Fruit fly (Drosophila melanogaster) whole organism, wandering third instar larva: ENCODE data around the gene CG13044.

ENCODE experiments used
- Abd-B ChIP-seq: fragments of >200 bp; optimal IDR thresholded peaks from 2 replicates; lab custom pipeline; 2017; ENCODE audit warnings: missing biosample characterization, missing genetic modification characterization
- CG9705 ChIP-seq: fragments of 200-800 bp; sonication (Bioruptor generic); optimal IDR thresholded peaks from 2 replicates; lab custom pipeline; 2018; ENCODE audit warnings: missing biosample characterization, mild to moderate bottlenecking, missing genetic modification characterization
- CrebA ChIP-seq: fragments of 200-800 bp; sonication (Bioruptor generic); optimal IDR thresholded peaks from 2 replicates; lab custom pipeline; 2016; ENCODE audit warnings: missing biosample characterization, mild to moderate bottlenecking, missing genetic modification characterization, borderline replicate concordance
- Dfd ChIP-seq: fragments of >200 bp; optimal IDR thresholded peaks from 2 replicates; lab custom pipeline; 2017; ENCODE audit warnings: missing biosample characterization, missing genetic modification characterization
- Dif ChIP-seq: fragments of 200-275, 200-300 bp; sonication (Bioruptor generic); optimal IDR thresholded peaks from 2 replicates; lab custom pipeline; 2018; ENCODE audit warnings: missing biosample characterization, missing genetic modification characterization; ENCODE audit not compliant: partially characterized antibody
- GATAd ChIP-seq: sonication (Bioruptor generic); optimal IDR thresholded peaks from 2 replicates; lab custom pipeline; 2016; ENCODE audit warnings: missing biosample characterization, missing genetic modification characterization
- HLH106 ChIP-seq: fragments of 200-800 bp; optimal IDR thresholded peaks from 3 replicates; lab custom pipeline; 2019; ENCODE audit warnings: missing biosample characterization, mild to moderate bottlenecking, missing genetic modification characterization, moderate library complexity
- Hnf4 ChIP-seq: fragments of 200-800 bp; sonication (Bioruptor generic); optimal IDR thresholded peaks from 2 replicates; lab custom pipeline; 2016; ENCODE audit warnings: missing biosample characterization, mild to moderate bottlenecking, missing genetic modification characterization
- Hr78 ChIP-seq: fragments of >200 bp; optimal IDR thresholded peaks from 2 replicates; lab custom pipeline; 2017; ENCODE audit warnings: missing biosample characterization, missing genetic modification characterization
- Jra ChIP-seq: sonication (Bioruptor generic); optimal IDR thresholded peaks from 2 replicates; lab custom pipeline; 2016; ENCODE audit warnings: missing biosample characterization, missing genetic modification characterization
- Mio ChIP-seq: sonication (Bioruptor generic); optimal IDR thresholded peaks from 2 replicates; lab custom pipeline; 2016; ENCODE audit warnings: missing biosample characterization, missing genetic modification characterization
- Myc ChIP-seq: fragments of >200 bp; optimal IDR thresholded peaks from 2 replicates; lab custom pipeline; 2017
- N ChIP-seq: fragments of >200 bp; optimal IDR thresholded peaks from 2 replicates; lab custom pipeline; 2018; ENCODE audit warnings: missing biosample characterization, missing external identifiers, missing genetic modification characterization
- OdsH ChIP-seq: fragments of 200-800 bp; sonication (Bioruptor generic); optimal IDR thresholded peaks from 2 replicates; lab custom pipeline; 2016; ENCODE audit warnings: missing biosample characterization, mild to moderate bottlenecking, missing genetic modification characterization
- Sp1 ChIP-seq: fragments of 200-800 bp; sonication (Bioruptor generic); optimal IDR thresholded peaks from 3 replicates; lab custom pipeline; 2019; ENCODE audit warnings: missing biosample characterization, mild to moderate bottlenecking, missing genetic modification characterization, moderate library complexity
- Vsx2 ChIP-seq: fragments of 200-300, 225-300 bp; sonication (Bioruptor generic); optimal IDR thresholded peaks from 2 replicates; lab custom pipeline; 2018; ENCODE audit warnings: missing biosample characterization, missing genetic modification characterization; ENCODE audit not compliant: partially characterized antibody
- br ChIP-seq: fragments of 200-800 bp; sonication (Bioruptor generic); optimal IDR thresholded peaks from 2 replicates; lab custom pipeline; 2016; ENCODE audit warnings: missing biosample characterization, missing genetic modification characterization
- dl ChIP-seq, 2 experiments: fragments of 175-275, 200-275 bp in 1 of 2; fragments of 200-275 bp in 1 of 2; sonication (Bioruptor generic); optimal IDR thresholded peaks; lab custom pipeline; 2018; ENCODE audit warnings: mild to moderate bottlenecking in 2 of 2, missing biosample characterization in 2 of 2, missing genetic modification characterization in 2 of 2, moderate library complexity in 2 of 2; ENCODE audit not compliant: partially characterized antibody in 2 of 2, insufficient read depth in 1 of 2
- dsf ChIP-seq: sonication (Bioruptor generic); optimal IDR thresholded peaks from 2 replicates; lab custom pipeline; 2016; ENCODE audit warnings: missing biosample characterization, missing genetic modification characterization, borderline replicate concordance
- ey ChIP-seq: fragments of 200-800 bp; sonication (Bioruptor generic); optimal IDR thresholded peaks from 2 replicates; lab custom pipeline; 2016; ENCODE audit warnings: missing biosample characterization, missing genetic modification characterization
- foxo ChIP-seq, 2 experiments: fragments of 200-800 bp; sonication (Bioruptor generic); optimal IDR thresholded peaks; 2 replicates in 1 of 2; 3 replicates in 1 of 2; lab custom pipeline; 2016 to 2017; ENCODE audit warnings: missing biosample characterization in 2 of 2, missing genetic modification characterization in 2 of 2
- fru ChIP-seq: fragments of 200-800 bp; sonication (Bioruptor generic); optimal IDR thresholded peaks from 3 replicates; lab custom pipeline; 2016; ENCODE audit warnings: missing biosample characterization, mild to moderate bottlenecking, missing genetic modification characterization
- h ChIP-seq: fragments of 200-800 bp; sonication (Bioruptor generic); optimal IDR thresholded peaks from 3 replicates; lab custom pipeline; 2016; ENCODE audit warnings: missing biosample characterization, mild to moderate bottlenecking, missing genetic modification characterization
- jim ChIP-seq: fragments of 175-275, 200-325 bp; sonication (Bioruptor generic); optimal IDR thresholded peaks from 2 replicates; lab custom pipeline; 2016; ENCODE audit warnings: missing biosample characterization, mild to moderate bottlenecking, missing genetic modification characterization
- lola ChIP-seq: fragments of >200 bp; optimal IDR thresholded peaks from 2 replicates; lab custom pipeline; 2017; ENCODE audit warnings: missing biosample characterization, missing genetic modification characterization
- pan ChIP-seq: fragments of >200 bp; optimal IDR thresholded peaks from 2 replicates; lab custom pipeline; 2017
- psq ChIP-seq: fragments of 200-800 bp; sonication (Bioruptor generic); optimal IDR thresholded peaks from 3 replicates; lab custom pipeline; 2017; ENCODE audit warnings: missing biosample characterization, mild to moderate bottlenecking, missing genetic modification characterization, moderate library complexity
- rgr ChIP-seq: fragments of 200-800 bp; sonication (Bioruptor generic); optimal IDR thresholded peaks from 3 replicates; lab custom pipeline; 2016; ENCODE audit warnings: missing biosample characterization, mild to moderate bottlenecking, missing genetic modification characterization
- sage ChIP-seq: fragments of 200-800 bp; sonication (Bioruptor generic); optimal IDR thresholded peaks from 2 replicates; lab custom pipeline; 2016; ENCODE audit warnings: missing biosample characterization, mild to moderate bottlenecking, missing genetic modification characterization
- sv ChIP-seq: fragments of 200-800 bp; sonication (Bioruptor generic); optimal IDR thresholded peaks from 3 replicates; lab custom pipeline; 2016; ENCODE audit warnings: missing biosample characterization, missing genetic modification characterization
- tai ChIP-seq: sonication (Bioruptor generic); optimal IDR thresholded peaks from 2 replicates; lab custom pipeline; 2016; ENCODE audit warnings: missing biosample characterization, missing genetic modification characterization
- usp ChIP-seq: fragments of >200 bp; optimal IDR thresholded peaks from 2 replicates; lab custom pipeline; 2017; ENCODE audit warnings: missing biosample characterization, missing genetic modification characterization
- woc ChIP-seq: sonication (Bioruptor generic); optimal IDR thresholded peaks from 2 replicates; lab custom pipeline; 2016; ENCODE audit warnings: missing biosample characterization, mild to moderate bottlenecking, missing genetic modification characterization

CG13044 gene

DNA sequence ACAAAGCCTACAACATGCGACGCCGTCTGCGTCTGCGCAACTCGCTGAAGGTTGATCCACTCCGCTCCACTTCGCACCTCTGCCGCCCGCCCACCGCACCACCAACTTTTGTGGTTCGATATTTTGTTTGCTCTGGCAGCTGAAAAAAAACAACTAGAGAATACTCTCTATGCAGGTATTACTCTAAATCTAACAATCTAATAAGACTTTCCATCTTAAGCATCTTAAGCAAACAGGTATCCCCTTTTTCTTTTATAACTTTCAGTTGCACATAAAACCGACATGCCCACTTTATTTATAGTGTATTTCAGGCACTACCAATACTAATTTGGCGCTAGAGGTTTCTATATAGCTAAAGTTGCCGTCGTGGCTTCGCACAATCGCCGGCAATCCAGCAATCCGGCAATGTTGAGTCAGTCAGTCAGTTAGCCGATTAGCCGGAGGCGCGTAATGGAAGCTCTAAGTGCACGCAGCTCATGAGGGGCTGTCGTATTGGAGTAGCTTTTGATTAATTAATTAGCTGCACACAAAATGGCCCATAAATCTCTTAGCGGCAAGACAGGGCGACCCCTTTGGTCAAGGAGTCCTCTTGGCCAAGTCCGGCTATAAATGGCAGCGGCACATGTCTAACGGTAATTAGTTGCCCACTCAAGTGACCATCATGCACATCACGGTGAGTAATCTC is 25.4 kb upstream of the CG13044 start, which contains the start of gene CG13058:
Gene CG13058 (plus strand): TSS at position 635 of the 685 bp plus-strand sequence.
- TF ChIP-seq foxo (GFP tag; optimal IDR thresholded peaks at IDR 0.05; lab: Kevin White, UChicago): no peak
- no peak for TF ChIP-seq sage (GFP tag; lab: Kevin White, UChicago)
- peak; percentile 50 for TF ChIP-seq sv (GFP tag; lab: Kevin White, UChicago)
- TF ChIP-seq Hr78 (GFP tag; lab: Kevin White, UChicago): no peak
- no peak for TF ChIP-seq CG9705 (GFP tag; lab: Kevin White, UChicago)
- no peak for TF ChIP-seq pan (lab: Kevin White, UChicago)

DNA sequence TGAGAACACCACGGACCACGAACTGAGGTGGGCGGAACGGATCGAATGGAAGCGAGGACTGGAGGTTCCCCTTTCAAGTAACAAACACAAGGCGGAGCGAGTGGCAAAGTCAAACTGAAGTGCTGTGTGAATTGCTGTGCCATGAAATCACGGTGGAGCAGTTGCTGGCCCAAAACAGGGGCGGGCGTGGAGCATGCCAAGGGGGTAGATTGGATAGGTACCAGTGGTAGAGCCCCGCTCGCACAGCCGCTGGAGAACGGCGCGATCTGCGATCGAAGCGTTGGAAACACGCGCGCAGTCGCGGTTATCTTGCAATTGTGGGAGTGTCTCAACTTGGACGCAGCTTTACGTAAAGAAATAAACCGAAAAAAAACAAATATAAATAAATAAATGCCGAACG is 24.8 kb upstream of the CG13044 start, which contains the start of gene CG13038:
Gene CG13038 (minus strand): TSS at position 118 of the 400 bp plus-strand sequence.
- TF ChIP-seq ey: no peak
- no peak for TF ChIP-seq dsf (GFP tag; lab: Kevin White, UChicago)
- no peak for TF ChIP-seq sv (GFP tag; lab: Kevin White, UChicago)
- TF ChIP-seq Mio (GFP tag; lab: Kevin White, UChicago): no peak
- TF ChIP-seq tai (GFP tag; lab: Kevin White, UChicago): no peak
- TF ChIP-seq GATAd (GFP tag; lab: Kevin White, UChicago): no peak
- peak; percentile 7 for TF ChIP-seq fru
- no peak for TF ChIP-seq pan (lab: Kevin White, UChicago)
- TF ChIP-seq Vsx2: no peak
- no peak for TF ChIP-seq jim (GFP tag; lab: Kevin White, UChicago)
- no peak for TF ChIP-seq dl (GFP tag; optimal IDR thresholded peaks at IDR 0.05; lab: Kevin White, UChicago; ENCODE audit: insufficient read depth in 1 of 2, partially characterized antibody in 2 of 2)
- no peak for TF ChIP-seq Jra (GFP tag; lab: Kevin White, UChicago)
- TF ChIP-seq woc: no peak
- TF ChIP-seq sage (GFP tag; lab: Kevin White, UChicago): no peak
- no peak for TF ChIP-seq Dif (GFP tag; lab: Kevin White, UChicago)
- no peak for TF ChIP-seq lola (GFP tag; lab: Kevin White, UChicago)
- TF ChIP-seq h (GFP tag; lab: Kevin White, UChicago): peak; percentile 8
- TF ChIP-seq Hr78 (GFP tag; lab: Kevin White, UChicago): no peak

DNA sequence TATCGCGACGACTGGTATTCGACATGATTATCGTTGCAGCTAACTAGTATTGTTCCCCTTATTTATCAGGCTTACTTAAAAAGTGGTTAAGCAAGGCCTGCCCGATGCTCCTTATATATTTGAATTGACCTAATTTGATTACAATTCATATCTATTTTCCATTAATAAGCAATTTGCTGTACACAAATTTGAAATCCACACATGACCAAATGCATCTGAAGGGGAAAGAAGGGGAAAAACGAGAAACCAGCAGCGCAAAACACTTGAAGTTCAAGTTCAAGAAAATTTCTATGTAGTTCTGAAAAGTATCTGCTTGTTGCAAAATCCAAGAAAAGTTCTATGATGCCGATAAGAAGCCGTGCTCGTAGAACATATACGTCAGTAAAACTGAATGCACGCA is 23.7 kb upstream of the CG13044 start, which contains the start of the genes CG13040 and CG13039:
Gene CG13040 (minus strand): TSS at position 101 of the 400 bp plus-strand sequence.
Gene CG13039 (minus strand): TSS at position 106 of the 400 bp plus-strand sequence.
- TF ChIP-seq woc (no peak), Sp1 (no peak), CrebA (no peak), sv (GFP tag; lab: Kevin White, UChicago) (no peak), br (GFP tag; lab: Kevin White, UChicago) (no peak), usp (GFP tag; lab: Kevin White, UChicago) (no peak), jim (GFP tag; lab: Kevin White, UChicago) (no peak), Abd-B (GFP tag; lab: Kevin White, UChicago) (no peak), CG9705 (GFP tag; lab: Kevin White, UChicago) (no peak), psq (no peak), OdsH (GFP tag; lab: Kevin White, UChicago) (no peak), rgr (GFP tag; lab: Kevin White, UChicago) (no peak)

DNA sequence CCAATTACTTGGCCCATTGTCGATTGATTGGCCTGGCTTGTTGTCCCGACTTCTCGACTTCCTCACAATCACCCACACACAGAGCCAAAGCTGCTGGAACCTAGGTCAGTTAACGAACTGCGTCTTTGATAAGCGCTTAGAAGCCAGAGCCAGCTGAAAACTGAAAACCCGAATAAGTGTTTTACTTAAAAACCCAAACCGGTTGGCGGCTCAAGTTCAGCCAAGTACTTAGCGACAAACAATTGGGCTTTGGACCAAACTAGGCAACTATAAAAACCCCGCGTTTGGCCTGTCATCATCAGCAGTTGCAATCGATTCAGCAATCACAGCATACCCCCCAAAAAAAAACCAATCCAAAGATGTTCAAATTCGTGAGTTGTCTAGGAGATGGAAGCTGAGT is 20.4 kb upstream of the CG13044 start, which contains the start of gene CG13059:
Gene CG13059 (plus strand): TSS at position 301 of the 400 bp plus-strand sequence.
- TF ChIP-seq Hr78 (GFP tag; lab: Kevin White, UChicago): no peak
- TF ChIP-seq Dif (GFP tag; lab: Kevin White, UChicago): no peak
- no peak for TF ChIP-seq lola (GFP tag; lab: Kevin White, UChicago)
- no peak for TF ChIP-seq Myc (lab: Kevin White, UChicago)
- no peak for TF ChIP-seq dl (GFP tag; optimal IDR thresholded peaks at IDR 0.05; lab: Kevin White, UChicago; ENCODE audit: insufficient read depth in 1 of 2, partially characterized antibody in 2 of 2)
- TF ChIP-seq Dfd: no peak
- TF ChIP-seq usp (GFP tag; lab: Kevin White, UChicago): no peak
- TF ChIP-seq N (GFP tag; lab: Kevin White, UChicago): no peak
- TF ChIP-seq HLH106 (tag; lab: Kevin White, UChicago): no peak
- TF ChIP-seq Mio (GFP tag; lab: Kevin White, UChicago): no peak
- TF ChIP-seq Hnf4 (GFP tag; lab: Kevin White, UChicago): no peak
- TF ChIP-seq jim (GFP tag; lab: Kevin White, UChicago): no peak
- no peak for TF ChIP-seq sage (GFP tag; lab: Kevin White, UChicago)
- TF ChIP-seq dsf (GFP tag; lab: Kevin White, UChicago): no peak
- TF ChIP-seq sv (GFP tag; lab: Kevin White, UChicago): no peak
